Fruit fly (Drosophila melanogaster): ENCODE data around the gene Nmnat.

Nmnat gene

DNA sequence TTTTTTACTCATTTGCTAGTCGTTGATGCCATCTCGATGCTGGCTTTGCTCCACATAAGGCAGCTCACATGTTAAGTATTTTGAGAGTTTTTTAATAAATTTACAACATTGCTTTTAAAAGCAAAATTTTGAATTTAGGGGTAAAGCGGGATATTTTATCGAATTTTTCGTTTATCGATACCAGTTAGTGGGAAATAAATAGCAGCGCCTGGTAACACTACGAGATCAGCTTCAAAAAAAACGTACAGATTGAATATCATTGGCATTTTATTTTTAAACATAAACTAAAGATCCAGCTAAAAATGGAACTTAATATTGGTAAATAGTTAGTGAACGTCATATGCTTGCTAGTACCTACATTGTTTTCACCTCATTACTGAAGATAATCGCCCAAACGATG, 22.8 kb upstream of the Nmnat start, which contains the start of gene Mink (continued):
- peak; percentile 47 for TF ChIP-seq stwl (tag; optimal IDR thresholded peaks at IDR 0.05)
- TF ChIP-seq sqz (GFP tag; optimal IDR thresholded peaks at IDR 0.05), result peak; percentile 18
- TF ChIP-seq CG10209 (GFP tag; optimal IDR thresholded peaks at IDR 0.05), result no peak
- TF ChIP-seq unc-4 (GFP tag; IDR thresholded peaks at IDR 0.05; ENCODE audit: partially characterized antibody), result peak; percentile 31; the same call in 1 of the 2 replicates
- peak; percentile 40; the same call in 1 of the 3 replicates for TF ChIP-seq CG34224 (GFP tag; IDR thresholded peaks at IDR 0.05; ENCODE audit: partially characterized antibody)
- TF ChIP-seq CG15269 (tag; optimal IDR thresholded peaks at IDR 0.05), result no peak
- TF ChIP-seq mam (GFP tag; optimal IDR thresholded peaks at IDR 0.05), result no peak
- peak; percentile 57; the same call in 1 of the 2 replicates for TF ChIP-seq CG13287 (GFP tag; IDR thresholded peaks at IDR 0.05; ENCODE audit: partially characterized antibody)
- TF ChIP-seq C15 (GFP tag; IDR thresholded peaks at IDR 0.05), result no peak
- peak; percentile 2 for TF ChIP-seq Elba2 (GFP tag; optimal IDR thresholded peaks at IDR 0.05)
- peak; percentile 73 for TF ChIP-seq Dref (GFP tag; IDR thresholded peaks at IDR 0.05)
- TF ChIP-seq cad (GFP tag; optimal IDR thresholded peaks at IDR 0.05), result no peak
- 0 out of 2 replicates have a peak, but pooled peaks have one; percentile 19 for TF ChIP-seq Scr (GFP tag; IDR thresholded peaks at IDR 0.05; ENCODE audit: partially characterized antibody)
- TF ChIP-seq E2f2 (GFP tag; IDR thresholded peaks at IDR 0.05), result peak; percentile 93
- no peak for TF ChIP-seq CG10979 (tag; optimal IDR thresholded peaks at IDR 0.05)
- TF ChIP-seq pzg (GFP tag; optimal IDR thresholded peaks at IDR 0.05), result peak; percentile 40

dm6 chr3R:24924916-24925315, 20.1 kb upstream of the Nmnat start, which contains the start of gene Trf4-2:
TSS of gene Trf4-2 (plus strand) at chr3R:24925216.
- TF ChIP-seq CG9727 (GFP tag; optimal IDR thresholded peaks at IDR 0.05) (no peak), CG10267 (tag; optimal IDR thresholded peaks at IDR 0.05) (peak; percentile 13), stwl (tag; optimal IDR thresholded peaks at IDR 0.05) (peak; percentile 67), CG17328 (GFP tag; IDR thresholded peaks at IDR 0.05) (no peak), gfzf (GFP tag; optimal IDR thresholded peaks at IDR 0.05) (peak; percentile 6), fd3F (GFP tag; optimal IDR thresholded peaks at IDR 0.05) (no peak)

DNA sequence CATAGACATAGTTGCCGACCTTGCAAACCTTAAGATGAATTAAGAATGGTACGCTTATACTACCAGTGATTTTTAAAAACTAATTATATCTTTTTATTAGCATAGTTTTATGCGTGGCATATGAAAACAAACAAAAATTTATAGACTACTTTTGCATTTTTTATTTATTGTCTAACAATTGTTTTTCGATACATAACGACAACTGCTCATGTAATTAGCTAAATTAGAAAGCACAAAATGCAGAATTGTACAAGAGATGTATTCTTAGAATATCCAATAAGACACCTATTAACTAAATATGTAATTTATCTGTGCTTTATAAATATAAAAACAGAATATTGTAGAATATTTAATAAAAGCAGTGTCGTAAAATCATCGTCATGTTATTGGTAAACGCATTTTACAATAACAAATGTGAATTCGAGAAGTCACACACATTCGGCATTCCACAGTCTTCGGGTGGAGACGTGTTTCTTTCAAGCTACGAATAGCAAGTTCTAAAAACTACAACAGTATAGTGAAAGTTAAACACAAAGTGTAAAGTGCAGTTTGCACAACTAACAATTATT, 18.2 kb upstream of the Nmnat start:
- TF ChIP-seq CG17186 (GFP tag; optimal IDR thresholded peaks at IDR 0.05) (no peak), Vsx1 (GFP tag; optimal IDR thresholded peaks at IDR 0.05) (peak; percentile 80), exex (tag; optimal IDR thresholded peaks at IDR 0.05) (peak; percentile 9), CG18011 (GFP tag; optimal IDR thresholded peaks at IDR 0.05) (peak; percentile 82), CG8924 (tag; optimal IDR thresholded peaks at IDR 0.05) (no peak), CG31441 (GFP tag; IDR thresholded peaks at IDR 0.05) (peak; percentile 43), Sry-β (GFP tag; optimal IDR thresholded peaks at IDR 0.05) (peak; percentile 45), CG3995 (GFP tag; optimal IDR thresholded peaks at IDR 0.05) (peak; percentile 94), ems (GFP tag; optimal IDR thresholded peaks at IDR 0.05) (no peak), dati (GFP tag; IDR thresholded peaks at IDR 0.05) (no peak), lab (GFP tag; optimal IDR thresholded peaks at IDR 0.05) (no peak), hb (GFP tag; IDR thresholded peaks at IDR 0.05; ENCODE audit: partially characterized antibody) (no peak)

DNA sequence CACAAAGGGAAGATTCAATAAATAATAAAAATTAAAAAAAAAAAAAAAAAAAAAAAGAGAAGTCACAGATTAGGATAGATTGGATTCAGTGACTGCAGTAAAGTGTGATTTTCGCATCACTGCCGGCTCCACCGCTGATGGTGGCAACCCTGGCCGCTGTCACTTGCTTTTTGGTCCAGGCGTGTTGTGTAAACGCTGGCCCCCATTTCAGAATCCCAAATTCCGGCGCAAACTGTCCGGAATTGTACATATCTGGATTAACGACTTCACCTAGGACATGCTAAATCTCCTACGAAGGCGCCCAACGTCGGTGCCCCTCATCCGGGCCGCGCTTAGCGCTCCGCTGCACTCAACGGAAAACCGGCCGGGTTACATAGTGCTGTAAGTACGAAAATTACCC, 13.2 kb upstream of the Nmnat start, which contains the start of gene CG11771:
Gene CG11771 (plus strand): TSS at position 155 of the 400 bp plus-strand sequence.
- TF ChIP-seq CG31441 (GFP tag; IDR thresholded peaks at IDR 0.05), result 0 out of 2 replicates have a peak, but pooled peaks have one; percentile 33
- no peak for TF ChIP-seq Doc2 (GFP tag; IDR thresholded peaks at IDR 0.05)
- no peak for TF ChIP-seq gce (GFP tag; IDR thresholded peaks at IDR 0.05)
- no peak for TF ChIP-seq insv (GFP tag; optimal IDR thresholded peaks at IDR 0.05)
- TF ChIP-seq CG16863 (GFP tag; optimal IDR thresholded peaks at IDR 0.05), result no peak
- no peak for TF ChIP-seq maf-S (GFP tag; optimal IDR thresholded peaks at IDR 0.05)
- TF ChIP-seq Scr (GFP tag; IDR thresholded peaks at IDR 0.05; ENCODE audit: partially characterized antibody), result peak; percentile 31; the same call in 1 of the 2 replicates
- no peak for TF ChIP-seq otp (GFP tag; IDR thresholded peaks at IDR 0.05)
- TF ChIP-seq CG9932 (GFP tag; IDR thresholded peaks at IDR 0.05), result no peak
- no peak for TF ChIP-seq CG14014 (GFP tag; IDR thresholded peaks at IDR 0.05)
- no peak for TF ChIP-seq MTF-1 (GFP tag; optimal IDR thresholded peaks at IDR 0.05; ENCODE audit: borderline replicate concordance)
- no peak for TF ChIP-seq CG9817 (tag; optimal IDR thresholded peaks at IDR 0.05)
- TF ChIP-seq row (GFP tag; IDR thresholded peaks at IDR 0.05), result peak; percentile 50; the same call in 2 of the 3 replicates
- peak; percentile 10; the same call in 1 of the 2 replicates for TF ChIP-seq NFAT (GFP tag; IDR thresholded peaks at IDR 0.05)
- no peak for TF ChIP-seq CoRest (tag; optimal IDR thresholded peaks at IDR 0.05)
